Fruit fly (Drosophila melanogaster) whole organism, larva: ENCODE data around the gene pck.

Experiments used
- noc ChIP-seq: fragments of 200-800 bp; sonication (Bioruptor generic); optimal IDR thresholded peaks from 3 replicates; lab custom pipeline; 2019; ENCODE audit warnings: missing biosample characterization, mild to moderate bottlenecking, missing genetic modification characterization, moderate library complexity

The pck gene

dm6 chrX:1470562-1470961 lies at the start of gene pck:
pck (plus strand) TSS chrX:1470666.
- peak; percentile 47 for TF ChIP-seq noc

DNA sequence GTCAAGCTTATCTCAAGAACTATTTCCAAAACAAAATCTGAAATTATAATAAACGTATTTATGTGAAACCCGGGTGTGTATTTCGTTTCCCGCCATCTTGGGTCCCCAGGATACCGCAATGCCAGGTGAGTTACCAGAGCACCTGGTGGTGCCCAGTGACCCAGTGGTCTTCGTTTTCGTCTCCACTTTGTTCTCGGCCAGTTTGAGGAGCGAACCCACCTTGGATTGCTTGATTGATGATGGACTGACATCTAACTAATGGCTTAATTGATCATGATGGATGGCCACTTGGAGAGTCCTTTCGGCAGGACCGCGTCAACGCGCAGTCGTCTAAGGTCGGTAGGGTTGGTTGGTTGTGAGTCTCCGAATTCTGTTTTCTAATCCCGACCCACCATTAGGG lies 18.3 kb upstream of the pck start, which contains the start of gene Gr2a:
TSS of gene Gr2a (plus strand) at position 301 of the 400 bp plus-strand sequence.
- TF ChIP-seq noc = no peak

- TF ChIP-seq noc = no peak
Observed at dm6 chrX:1454837-1455236, 15.6 kb upstream of the pck start.

DNA sequence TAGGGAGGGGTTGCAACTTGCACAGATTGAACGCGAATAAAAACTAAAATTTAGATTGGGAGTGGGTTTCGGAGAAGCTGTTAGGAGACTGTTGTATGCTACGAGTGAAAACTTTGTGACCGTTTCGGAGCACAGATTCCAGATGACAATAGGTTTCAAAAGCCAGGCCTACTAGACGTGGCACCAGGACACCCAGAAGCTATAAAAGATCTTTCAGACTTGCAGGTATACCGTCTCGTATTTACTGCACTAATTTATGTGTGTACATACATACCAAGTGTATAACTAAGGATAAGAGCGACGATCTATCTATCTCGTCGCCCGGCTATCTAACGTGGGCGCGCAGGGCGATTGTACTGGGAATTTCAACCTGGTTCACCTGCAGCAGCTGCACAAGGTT lies 13.5 kb upstream of the pck start, which contains the start of gene CG14785:
TSS of gene CG14785 (minus strand) at position 101 of the 400 bp plus-strand sequence.
- TF ChIP-seq noc = no peak

DNA sequence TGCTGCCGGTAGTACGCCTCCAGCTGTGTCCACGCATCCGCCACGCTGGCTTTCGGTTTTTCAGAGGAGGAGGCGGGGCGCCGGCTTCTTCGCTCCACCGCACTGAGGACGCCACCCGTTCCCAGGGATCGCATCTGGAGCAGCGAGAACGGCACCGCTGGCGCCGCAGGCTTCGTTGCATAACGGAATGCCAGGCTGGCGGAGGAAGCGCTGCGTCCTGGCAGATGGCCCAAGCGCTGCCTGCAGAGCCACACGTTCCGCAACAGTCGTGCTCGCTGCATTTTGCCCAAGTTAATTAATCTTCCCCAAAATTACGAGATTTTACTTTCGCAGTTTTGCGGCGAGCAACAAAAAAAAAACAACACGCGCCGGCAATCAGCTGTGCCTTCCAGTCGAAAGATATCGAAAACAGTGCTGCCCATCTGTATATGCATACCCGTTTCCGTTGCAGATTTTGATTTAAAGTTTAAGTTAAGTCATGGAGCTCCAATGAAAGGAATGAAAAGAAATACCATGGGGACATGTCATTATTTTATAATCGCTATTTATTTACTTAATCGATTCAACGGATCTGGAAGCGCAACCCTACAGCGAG lies 10.1 kb upstream of the pck start, which contains the start of gene Lrpprc2:
TSS of gene Lrpprc2 (minus strand) at position 340 of the 595 bp plus-strand sequence.
- no peak for TF ChIP-seq noc

- TF ChIP-seq noc = no peak
Observed at dm6 chrX:1461544-1461943, 8.9 kb upstream of the pck start, which contains the start of gene CG14787. CG14787 (minus strand) TSS chrX:1461676.

dm6 chrX:1464033-1464432 lies 6.4 kb upstream of the pck start, which contains the start of gene Ns3:
Ns3 (minus strand) TSS chrX:1464220.
- no peak for TF ChIP-seq noc

DNA sequence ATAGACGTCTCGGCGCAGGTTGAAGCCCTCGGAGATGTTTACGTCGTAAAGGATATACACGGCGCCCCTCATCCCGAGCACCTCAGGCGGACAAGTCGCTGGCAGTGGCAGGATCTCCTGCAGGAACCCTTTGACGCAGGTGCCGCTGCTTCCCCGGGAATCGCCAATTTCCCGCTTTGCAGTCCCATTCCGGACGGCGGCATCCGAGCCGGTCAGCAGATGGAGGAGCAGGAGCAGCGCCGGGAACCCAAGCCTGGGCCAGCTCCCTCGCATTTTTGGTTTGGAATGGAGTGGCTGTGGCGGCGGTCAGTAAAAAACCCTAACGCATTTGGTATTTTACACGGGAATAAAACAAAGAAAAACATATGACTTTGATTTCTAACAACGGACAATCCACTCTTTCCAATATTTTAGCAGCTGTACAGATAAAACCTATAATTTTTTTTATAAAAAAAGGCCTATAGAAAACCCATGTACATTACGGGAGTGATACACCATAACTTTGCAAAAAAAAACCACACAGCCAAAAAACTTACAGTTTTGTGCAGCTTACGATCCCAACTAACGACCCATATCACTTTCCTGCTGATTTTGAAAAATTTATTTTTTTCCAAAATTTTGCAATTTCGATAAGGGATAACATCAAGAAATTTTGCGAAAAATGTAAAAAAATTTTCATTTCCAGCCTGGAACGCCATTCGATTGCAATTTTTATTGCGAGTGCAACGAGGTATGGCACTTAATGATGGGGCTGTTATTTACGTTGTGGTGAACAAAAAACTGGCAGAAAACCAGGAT lies 4.6 kb upstream of the pck start, which contains the start of the genes O-fut2 and CG14777:
TSS of gene O-fut2 (minus strand) at position 290 of the 798 bp plus-strand sequence.
TSS of gene CG14777 (plus strand) at position 428 of the 798 bp plus-strand sequence.
- TF ChIP-seq noc = no peak

DNA sequence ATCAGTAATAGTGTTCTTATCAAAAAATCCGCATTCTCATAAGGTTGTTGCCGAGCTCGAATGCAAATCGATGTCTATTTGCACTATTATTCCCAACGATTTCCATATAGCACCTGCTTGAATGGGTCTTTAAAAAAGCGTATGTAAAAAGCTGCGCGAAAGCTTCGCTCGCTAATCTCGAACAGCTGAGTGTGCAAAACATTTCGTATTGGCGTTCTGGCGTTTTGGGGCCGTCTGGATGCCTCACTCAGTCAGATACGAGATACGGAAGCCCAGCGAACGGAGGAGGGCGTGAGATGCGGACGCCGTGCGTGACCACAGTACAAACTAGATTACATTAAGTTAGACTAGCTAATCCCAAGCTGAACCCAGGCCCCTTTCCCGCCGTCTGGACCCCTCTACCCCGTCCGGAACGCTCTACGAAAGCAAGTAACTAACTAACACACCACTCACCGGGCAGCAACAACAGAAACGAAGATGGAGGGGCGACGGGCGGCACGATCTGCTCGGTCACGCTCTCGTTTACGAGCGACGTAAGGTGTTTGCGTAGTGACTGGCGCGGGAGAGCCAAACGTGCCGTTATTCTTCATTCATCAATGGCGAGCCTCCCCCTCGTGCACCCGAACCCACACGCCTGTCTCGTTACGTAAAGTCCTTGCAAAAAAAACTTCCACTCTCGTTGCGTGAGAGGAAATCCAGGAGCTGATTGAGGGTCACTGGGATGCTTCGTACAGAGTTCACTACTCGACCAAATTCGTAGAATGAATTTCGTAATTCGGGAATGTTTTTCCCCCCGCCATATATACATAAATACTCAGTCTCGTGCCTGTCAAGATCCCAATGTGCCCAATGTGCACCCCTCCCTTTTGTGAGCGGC lies 3.7 kb upstream of the pck start:
- TF ChIP-seq noc = peak; percentile 22

DNA sequence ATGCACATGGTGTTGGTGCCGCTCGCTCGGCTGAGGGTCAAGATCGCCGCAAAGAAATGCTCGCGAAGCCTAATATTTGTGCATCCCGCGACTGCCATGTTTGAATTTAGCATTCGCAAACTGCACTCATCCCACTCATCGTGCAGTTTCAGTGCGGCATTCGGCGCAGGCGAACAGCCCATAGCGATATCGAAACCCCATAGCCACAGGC lies 3.2 kb upstream of the pck start, which contains the start of gene CG14778:
TSS of gene CG14778 (plus strand) at position 112 of the 211 bp plus-strand sequence.
- TF ChIP-seq noc = no peak

DNA sequence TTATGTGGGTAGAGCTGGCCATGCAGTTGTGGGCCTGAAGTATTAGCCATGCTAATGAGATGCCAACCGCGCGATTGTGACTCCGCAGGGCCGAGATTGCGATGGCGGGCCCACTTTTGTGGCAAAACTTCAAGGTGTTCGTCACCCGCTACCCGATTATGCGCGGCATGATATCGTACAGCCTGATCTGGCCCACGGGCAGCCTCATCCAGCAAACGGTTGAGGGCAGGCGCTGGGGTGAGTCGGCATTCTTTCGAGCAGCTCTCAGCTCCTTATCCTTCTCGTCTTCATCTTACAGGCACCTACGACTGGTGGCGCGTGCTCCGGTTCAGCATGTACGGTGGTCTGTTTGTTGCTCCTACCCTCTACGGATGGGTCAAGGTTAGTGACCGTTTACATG lies 749 bp upstream of the pck start, which contains the start of gene CG32808:
TSS of gene CG32808 (minus strand) at position 101 of the 400 bp plus-strand sequence.
- no peak for TF ChIP-seq noc

DNA sequence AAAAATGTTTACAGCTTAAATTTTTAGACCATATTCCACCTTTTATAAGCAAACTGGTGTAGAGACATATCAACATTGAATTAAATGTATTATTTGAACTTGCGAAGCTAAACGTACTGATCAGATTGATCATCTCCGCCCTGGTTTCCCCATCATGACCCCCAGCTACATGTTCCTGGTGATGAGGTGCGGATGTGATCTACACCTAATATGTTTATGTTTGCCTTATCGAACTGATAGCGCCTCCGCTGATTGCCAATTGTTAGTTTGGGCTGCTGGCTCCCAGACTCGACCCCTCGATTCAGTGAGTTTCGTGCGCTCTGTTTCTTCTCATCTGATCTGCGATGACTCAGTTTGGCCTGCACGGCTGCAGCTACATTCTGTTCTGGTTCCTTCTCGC lies 1.8 kb downstream of the pck start, which contains the start of gene CG14780:
TSS of gene CG14780 (plus strand) at position 301 of the 400 bp plus-strand sequence.
- no peak for TF ChIP-seq noc

DNA sequence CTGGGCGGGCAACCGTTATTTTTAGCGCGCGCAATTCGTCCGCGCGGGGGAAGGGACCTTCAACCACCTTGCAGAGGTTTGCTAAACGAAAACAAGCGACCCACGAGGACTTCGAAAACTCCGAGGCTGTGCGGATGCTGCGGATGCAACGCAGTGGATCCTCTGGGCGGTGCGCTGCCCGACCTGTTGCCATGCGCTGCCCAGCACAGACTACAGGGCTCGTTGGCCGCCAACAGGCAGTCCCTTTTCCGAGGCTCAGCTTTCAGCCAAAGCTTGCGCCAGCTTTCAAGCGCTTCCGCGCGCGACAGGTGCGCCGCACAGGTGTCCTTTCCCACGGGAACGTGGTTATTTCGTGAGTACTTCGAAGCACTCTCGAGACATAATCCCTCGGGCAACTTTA lies 6.0 kb downstream of the pck start:
- no peak for TF ChIP-seq noc

- no peak for TF ChIP-seq noc
Observed at dm6 chrX:1476848-1477247, 6.4 kb downstream of the pck start, which contains the start of the genes Rab27 and mei-38. Rab27 (minus strand) TSS chrX:1476974. mei-38 (plus strand) TSS chrX:1477063.

DNA sequence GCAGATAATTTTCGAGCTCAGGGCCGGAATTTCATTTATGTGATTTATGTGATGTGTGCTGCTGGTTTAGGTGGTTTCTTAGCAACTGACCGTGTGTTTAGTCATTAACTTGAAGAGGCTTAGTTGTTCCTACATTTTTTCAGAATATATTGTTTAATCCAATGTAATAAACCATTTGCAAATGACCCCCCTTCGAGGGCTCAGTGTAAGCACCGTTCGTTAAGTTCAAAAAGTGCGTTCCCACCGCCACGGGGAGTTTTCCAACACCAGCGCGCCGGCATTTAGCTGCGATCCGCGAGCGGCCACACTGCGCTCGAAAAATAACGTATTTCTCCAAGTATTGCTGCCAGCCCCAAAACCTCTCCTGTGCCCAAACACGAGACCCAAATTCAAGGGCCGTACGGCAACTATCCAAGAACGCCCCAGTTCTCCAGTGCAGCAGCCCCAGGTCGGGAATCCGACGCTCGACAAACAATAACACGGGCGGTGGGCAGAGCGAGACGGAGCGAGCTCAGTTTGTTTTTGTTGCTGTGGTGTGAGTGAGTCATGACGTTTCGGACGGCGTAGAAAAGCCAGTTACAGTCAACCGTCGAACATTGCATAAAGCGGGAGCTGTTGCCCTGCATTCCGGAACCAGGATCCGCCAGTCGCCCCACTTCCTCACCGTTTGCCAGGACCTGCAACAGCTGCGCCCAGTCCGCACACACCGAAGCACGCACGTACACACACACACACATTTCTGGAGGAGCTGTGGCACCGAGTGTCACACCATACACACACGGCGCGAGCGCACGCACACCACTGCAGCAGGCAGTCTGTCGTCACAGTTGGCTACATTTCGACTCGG lies 8.0 kb downstream of the pck start, which contains the start of gene rush:
TSS of gene rush (plus strand) at position 277 of the 847 bp plus-strand sequence.
- TF ChIP-seq noc = no peak
